Fruit fly (Drosophila melanogaster): ENCODE data around the gene CG9449.

dm6 chr3L:19525736-19526135 is 28.2 kb upstream of the CG9449 start:
- TF ChIP-seq kay (GFP tag; ENCODE audit: borderline replicate concordance) (no peak), CG11617 (GFP tag; optimal IDR thresholded peaks at IDR 0.05) (no peak), CG7045 (GFP tag; optimal IDR thresholded peaks at IDR 0.05) (no peak), Hr96 (GFP tag; optimal IDR thresholded peaks at IDR 0.05) (no peak), CG5204 (GFP tag; optimal IDR thresholded peaks at IDR 0.05) (no peak), Clk (GFP tag; optimal IDR thresholded peaks at IDR 0.05) (no peak), CG12768 (GFP tag; optimal IDR thresholded peaks at IDR 0.05) (no peak), ovo (GFP tag; optimal IDR thresholded peaks at IDR 0.05) (no peak)

All from whole organism, adult.